Worm (Caenorhabditis elegans) whole organism, young adult: Measurements from ENCODE around the gene ftr-1.

Experiments used
- F39B2.1 ChIP-seq: fragments of 200-800 bp; sonication (Bioruptor generic); IDR thresholded peaks from 2 replicates; pipeline ENCODE4 v1.3.6; 2022; ENCODE audit warnings: missing genetic modification reagents, missing genetic modification characterization, missing compliant biosample characterization
- ama-1 ChIP-seq, 3 experiments: fragments of 150-350 bp in 1 of 3; sonication (generic microtip) in 2 of 3; optimal IDR thresholded peaks; 2 replicates each; lab custom pipeline; 2014 to 2018; ENCODE audit warnings: missing biosample characterization in 2 of 3, missing genetic modification characterization in 2 of 3, missing genetic modification reagents in 2 of 3
- aptf-2 ChIP-seq: fragments of 200-800 bp; sonication (Bioruptor generic); conservative IDR thresholded peaks from 2 replicates; pipeline ENCODE4 v1.3.6; 2022; ENCODE audit warnings: missing genetic modification reagents, missing genetic modification characterization, missing compliant biosample characterization
- mes-4 ChIP-seq: sonication (generic microtip); optimal IDR thresholded peaks from 2 replicates; lab custom pipeline; 2016; ENCODE audit warnings: missing genotype, missing genetic modification characterization, missing compliant biosample characterization
- unc-130 ChIP-seq: sonication (generic microtip); optimal IDR thresholded peaks from 2 replicates; lab custom pipeline; 2016; ENCODE audit warnings: missing genetic modification reagents, missing genetic modification characterization, missing compliant biosample characterization
- unc-62 ChIP-seq: fragments of 150-350 bp; optimal IDR thresholded peaks from 2 replicates; lab custom pipeline; 2014; ENCODE audit warnings: missing biosample characterization, missing genetic modification reagents, missing genetic modification characterization

ce11 chrV:20162290-20163104 is 34.3 kb upstream of the ftr-1 start:
- no peak for TF ChIP-seq mes-4 (tag; lab: Kevin White, UChicago)
- TF ChIP-seq unc-62 (GFP tag; lab: Kevin White, UChicago), result no peak
- TF ChIP-seq aptf-2 (GFP tag; lab: Robert Waterston, UW), result no peak
- TF ChIP-seq unc-130 (GFP tag; lab: Kevin White, UChicago), result no peak
- peak; percentile 66 for TF ChIP-seq ama-1 (optimal IDR thresholded peaks at IDR 0.05; lab: Kevin White, UChicago)
- TF ChIP-seq ama-1 (GFP tag; optimal IDR thresholded peaks at IDR 0.05; lab: Kevin White, UChicago), result no peak
- no peak for TF ChIP-seq F39B2.1 (GFP tag; lab: Robert Waterston, UW)
